Worm (Caenorhabditis elegans) whole organism, L2 larva: Measurements from ENCODE around the gene ppm-1.H.
A peak's percentile ranks its signal among the peaks of the same experiment; 100 is the strongest.

ENCODE experiments used
- C34F6.9 ChIP-seq: fragments of 150-350 bp; optimal IDR thresholded peaks from 2 replicates; lab custom pipeline; 2014; ENCODE audit warnings: missing biosample characterization, missing genetic modification characterization
- F13H6.1 ChIP-seq: sonication (generic microtip); optimal IDR thresholded peaks from 2 replicates; lab custom pipeline; 2016; ENCODE audit warnings: missing genetic modification characterization, missing compliant biosample characterization
- R02D3.7 ChIP-seq: fragments of 150-350 bp; optimal IDR thresholded peaks from 2 replicates; lab custom pipeline; 2014; ENCODE audit warnings: missing biosample characterization, missing genetic modification characterization
- Y55F3AM.14 ChIP-seq: fragments of 200-800 bp; sonication (Bioruptor generic); optimal IDR thresholded peaks from 2 replicates; lab custom pipeline; 2018; ENCODE audit warnings: mild to moderate bottlenecking, missing genetic modification characterization, missing compliant biosample characterization
- alr-1 ChIP-seq: fragments of 150-350 bp; optimal IDR thresholded peaks from 2 replicates; lab custom pipeline; 2014; ENCODE audit warnings: missing biosample characterization, missing genetic modification characterization
- aly-2 ChIP-seq: fragments of 150-350 bp; optimal IDR thresholded peaks from 2 replicates; lab custom pipeline; 2014; ENCODE audit warnings: missing biosample characterization, missing genetic modification characterization
- blmp-1 ChIP-seq: sonication (generic microtip); optimal IDR thresholded peaks from 2 replicates; lab custom pipeline; 2017; ENCODE audit warnings: missing genetic modification characterization, mild to moderate bottlenecking, missing compliant biosample characterization, antibody characterized with exemption, moderate library complexity; ENCODE audit not compliant: insufficient read depth
- ceh-82 ChIP-seq: fragments of 150-350 bp; optimal IDR thresholded peaks from 2 replicates; lab custom pipeline; 2014; ENCODE audit warnings: missing biosample characterization, missing genetic modification characterization
- dmd-4 ChIP-seq: sonication (generic microtip); optimal IDR thresholded peaks from 2 replicates; lab custom pipeline; 2017; ENCODE audit warnings: missing biosample characterization, missing genetic modification characterization
- elt-3 ChIP-seq: sonication (generic microtip); optimal IDR thresholded peaks from 2 replicates; lab custom pipeline; 2017; ENCODE audit warnings: missing biosample characterization, missing genetic modification characterization
- fos-1 ChIP-seq: fragments of 150-350 bp; optimal IDR thresholded peaks from 2 replicates; lab custom pipeline; 2014; ENCODE audit warnings: missing biosample characterization, missing genetic modification characterization
- gmeb-1 ChIP-seq: fragments of 150-350 bp; optimal IDR thresholded peaks from 2 replicates; lab custom pipeline; 2014; ENCODE audit warnings: missing biosample characterization, missing genetic modification characterization
- lin-13 ChIP-seq: fragments of 150-350 bp; optimal IDR thresholded peaks from 2 replicates; lab custom pipeline; 2014; ENCODE audit warnings: missing biosample characterization, missing genetic modification reagents, missing genetic modification characterization
- lin-39 ChIP-seq: fragments of 150-350 bp; optimal IDR thresholded peaks from 2 replicates; lab custom pipeline; 2014; ENCODE audit warnings: missing biosample characterization, missing genetic modification reagents, missing genetic modification characterization
- lsy-2 ChIP-seq, 2 experiments: fragments of 150-350 bp in 1 of 2; sonication (generic microtip) in 1 of 2; optimal IDR thresholded peaks; 2 replicates each; lab custom pipeline; 2014 to 2017; ENCODE audit warnings: missing biosample characterization in 2 of 2, missing genetic modification characterization in 2 of 2
- mbf-1 ChIP-seq: sonication (generic microtip); optimal IDR thresholded peaks from 2 replicates; lab custom pipeline; 2017; ENCODE audit warnings: missing biosample characterization, missing genetic modification characterization
- mdl-1 ChIP-seq, 2 experiments: fragments of 150-350 bp in 1 of 2; sonication (generic microtip) in 1 of 2; optimal IDR thresholded peaks; 2 replicates each; lab custom pipeline; 2017; ENCODE audit warnings: missing biosample characterization in 2 of 2, missing genetic modification characterization in 2 of 2
- nhr-10 ChIP-seq: sonication (generic microtip); optimal IDR thresholded peaks from 2 replicates; lab custom pipeline; 2017; ENCODE audit warnings: missing biosample characterization, missing genetic modification characterization
- nhr-11 ChIP-seq: fragments of 150-350 bp; optimal IDR thresholded peaks from 2 replicates; lab custom pipeline; 2014; ENCODE audit warnings: missing biosample characterization, missing genetic modification characterization
- nhr-129 ChIP-seq: fragments of 150-350 bp; optimal IDR thresholded peaks from 2 replicates; lab custom pipeline; 2014; ENCODE audit warnings: missing biosample characterization, missing genetic modification characterization
- nhr-21 ChIP-seq: fragments of 150-350 bp; optimal IDR thresholded peaks from 2 replicates; lab custom pipeline; 2014; ENCODE audit warnings: missing biosample characterization, missing genetic modification characterization
- nhr-23 ChIP-seq: fragments of 150-350 bp; optimal IDR thresholded peaks from 2 replicates; lab custom pipeline; 2014; ENCODE audit warnings: missing biosample characterization, missing genetic modification reagents, missing genetic modification characterization
- nhr-6 ChIP-seq: fragments of 150-350 bp; optimal IDR thresholded peaks from 2 replicates; lab custom pipeline; 2014; ENCODE audit warnings: missing biosample characterization, missing genetic modification characterization
- sem-4 ChIP-seq: fragments of 150-350 bp; optimal IDR thresholded peaks from 2 replicates; lab custom pipeline; 2014; ENCODE audit warnings: missing biosample characterization, missing genetic modification reagents, missing genetic modification characterization
- skn-1 ChIP-seq: sonication (generic microtip); optimal IDR thresholded peaks from 2 replicates; lab custom pipeline; 2017; ENCODE audit warnings: missing biosample characterization, missing genetic modification characterization
- sma-3 ChIP-seq: sonication (generic microtip); optimal IDR thresholded peaks from 2 replicates; lab custom pipeline; 2016; ENCODE audit warnings: missing genetic modification reagents, missing genetic modification characterization, missing compliant biosample characterization
- sma-9 ChIP-seq, 2 experiments: fragments of 150-350 bp in 1 of 2; sonication (generic microtip) in 1 of 2; optimal IDR thresholded peaks; 2 replicates each; lab custom pipeline; 2014 to 2016; ENCODE audit warnings: missing genetic modification characterization in 2 of 2, mild to moderate bottlenecking in 1 of 2, missing biosample characterization in 1 of 2, missing compliant biosample characterization in 1 of 2, missing genetic modification reagents in 1 of 2, moderate library complexity in 1 of 2
- snpc-4 ChIP-seq: fragments of 150-350 bp; optimal IDR thresholded peaks from 2 replicates; lab custom pipeline; 2014; ENCODE audit warnings: missing biosample characterization, missing genetic modification characterization
- unc-55 ChIP-seq: fragments of 150-350 bp; sonication (generic microtip); optimal IDR thresholded peaks from 3 replicates; lab custom pipeline; 2014; ENCODE audit warnings: missing biosample characterization, missing genetic modification reagents, missing genetic modification characterization
- unc-62 ChIP-seq: fragments of 150-350 bp; optimal IDR thresholded peaks from 2 replicates; lab custom pipeline; 2014; ENCODE audit warnings: missing biosample characterization, missing genetic modification reagents, missing genetic modification characterization
- zag-1 ChIP-seq: fragments of 150-350 bp; optimal IDR thresholded peaks from 2 replicates; lab custom pipeline; 2014; ENCODE audit warnings: missing biosample characterization, missing genetic modification characterization
- ztf-1 ChIP-seq: fragments of 200-800 bp; sonication (Bioruptor generic); conservative IDR thresholded peaks from 2 replicates; pipeline ENCODE4 v1.3.6; 2022; ENCODE audit warnings: missing genetic modification characterization, missing compliant biosample characterization
- ztf-11 ChIP-seq: sonication (generic microtip); optimal IDR thresholded peaks from 2 replicates; lab custom pipeline; 2017; ENCODE audit warnings: missing biosample characterization, missing genetic modification characterization
- ztf-4 ChIP-seq: fragments of 150-350 bp; optimal IDR thresholded peaks from 2 replicates; lab custom pipeline; 2014; ENCODE audit warnings: missing biosample characterization, missing genetic modification characterization

The ppm-1.H gene

DNA sequence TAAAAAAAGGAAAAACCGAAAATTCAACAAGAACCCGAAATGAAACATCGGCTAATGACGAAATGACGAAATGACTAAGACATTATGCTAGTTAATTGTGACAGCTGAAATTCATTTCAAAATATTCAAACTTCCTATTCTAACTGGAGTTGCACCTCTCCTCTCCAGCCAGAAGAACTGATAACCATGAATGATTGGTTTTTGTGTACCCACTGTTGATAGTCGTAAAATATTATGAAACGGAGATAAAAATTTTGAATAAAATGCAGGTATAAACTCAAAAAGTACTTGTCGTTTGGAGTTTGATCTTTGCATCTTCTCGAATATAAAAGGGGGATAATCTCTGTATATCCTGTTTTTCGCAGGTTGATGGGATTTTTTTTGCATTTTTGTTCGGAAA, 34.8 kb upstream of the ppm-1.H start:
- TF ChIP-seq R02D3.7 (tag; lab: Kevin White, UChicago) (no peak), fos-1 (peak; percentile 60)
- TF ChIP-seq, all 48 proteins: peak for 1

DNA sequence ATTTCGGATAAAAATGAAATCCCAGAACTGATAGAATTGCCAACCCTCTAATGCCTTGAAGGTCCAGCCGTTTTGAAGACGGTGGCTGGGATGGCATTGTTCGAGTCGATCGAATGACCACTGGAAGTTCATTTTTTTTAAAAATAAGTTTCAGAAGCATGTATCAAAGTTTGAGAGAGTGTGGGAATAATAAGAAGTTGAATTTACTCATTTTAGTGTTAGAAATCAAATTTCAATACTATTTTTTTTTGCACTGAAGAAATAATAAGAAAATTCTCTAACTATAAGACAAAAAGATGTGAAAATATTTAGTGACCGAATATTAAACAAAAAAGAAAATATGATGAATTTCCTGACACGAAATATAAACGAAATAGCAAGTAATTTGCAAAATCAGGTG, 33.0 kb upstream of the ppm-1.H start, which contains the start of gene oac-59:
oac-59 (minus strand) TSS at position 101 of the 400 bp plus-strand sequence.
- TF ChIP-seq mdl-1 (tag; optimal IDR thresholded peaks at IDR 0.05; lab: Kevin White, UChicago) (no peak), nhr-10 (tag; lab: Kevin White, UChicago) (no peak), nhr-23 (no peak), F13H6.1 (tag; lab: Kevin White, UChicago) (no peak), ceh-82 (tag; lab: Kevin White, UChicago) (no peak), nhr-21 (tag; lab: Kevin White, UChicago) (no peak), elt-3 (tag; lab: Kevin White, UChicago) (no peak), blmp-1 (tag; lab: Kevin White, UChicago) (no peak), dmd-4 (tag; lab: Kevin White, UChicago) (no peak), ztf-1 (GFP tag; lab: Robert Waterston, UW) (no peak)
- TF ChIP-seq, all 48 proteins: peak for 0

DNA sequence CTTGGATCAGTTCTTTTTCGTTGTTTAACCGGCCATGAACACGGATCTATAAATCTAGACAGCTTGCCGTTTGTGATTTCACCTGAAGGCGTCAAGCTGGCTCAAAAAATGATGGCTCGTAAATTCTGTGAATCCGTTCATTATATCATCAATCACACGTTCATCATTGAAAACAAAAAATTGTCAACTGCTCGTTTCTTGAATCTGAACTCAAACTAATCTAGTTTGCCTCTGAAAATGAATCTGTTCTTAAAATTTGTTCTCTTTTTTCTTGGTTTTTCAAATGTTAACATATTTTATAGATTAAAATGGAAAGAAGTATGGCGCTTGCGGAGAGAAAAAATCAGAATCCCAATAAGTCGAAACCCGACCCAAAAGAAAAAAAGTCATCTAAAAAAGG, 22.6 kb upstream of the ppm-1.H start, which contains the start of gene C42C1.8:
C42C1.8 (plus strand) TSS at position 301 of the 400 bp plus-strand sequence.
- TF ChIP-seq lsy-2 (tag; optimal IDR thresholded peaks at IDR 0.05; lab: Kevin White, UChicago) = no peak
- TF ChIP-seq snpc-4 (tag; lab: Kevin White, UChicago) = no peak
- no peak for TF ChIP-seq nhr-6 (tag; lab: Kevin White, UChicago)
- no peak for TF ChIP-seq mdl-1 (tag; optimal IDR thresholded peaks at IDR 0.05; lab: Kevin White, UChicago)
- no peak for TF ChIP-seq zag-1

DNA sequence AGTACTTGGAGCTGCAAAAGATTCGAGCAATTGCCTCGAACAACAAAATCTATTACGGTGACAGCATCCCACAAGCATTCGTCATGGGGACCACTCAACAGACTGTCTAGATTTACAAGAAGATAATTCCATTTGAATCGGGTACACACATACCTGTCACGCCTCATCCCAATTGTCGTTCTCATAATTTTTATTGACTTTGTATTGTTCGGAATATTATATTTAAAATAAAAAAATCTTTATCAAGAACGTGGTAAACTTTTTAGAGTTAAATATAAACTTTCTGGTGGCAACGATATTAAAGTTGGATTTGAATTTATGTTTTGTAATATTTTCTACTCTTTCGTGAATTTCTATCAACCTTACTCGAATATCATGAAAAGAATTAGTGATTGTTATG, 21.0 kb upstream of the ppm-1.H start, which contains the start of gene C42C1.9:
C42C1.9 (plus strand) TSS at position 301 of the 400 bp plus-strand sequence.
- TF ChIP-seq aly-2 (tag; lab: Kevin White, UChicago) (no peak), fos-1 (no peak), ztf-11 (tag; lab: Kevin White, UChicago) (no peak), ceh-82 (tag; lab: Kevin White, UChicago) (no peak), nhr-6 (tag; lab: Kevin White, UChicago) (no peak), nhr-129 (tag; lab: Kevin White, UChicago) (no peak), F13H6.1 (tag; lab: Kevin White, UChicago) (no peak), skn-1 (tag; lab: Kevin White, UChicago) (no peak), unc-55 (GFP tag; lab: Kevin White, UChicago) (no peak), dmd-4 (tag; lab: Kevin White, UChicago) (no peak), unc-62 (no peak), Y55F3AM.14 (GFP tag; lab: Kevin White, UChicago) (no peak), mbf-1 (tag; lab: Kevin White, UChicago) (no peak), sem-4 (tag; lab: Kevin White, UChicago) (no peak), sma-3 (GFP tag; lab: Kevin White, UChicago) (no peak), sma-9 (GFP tag; optimal IDR thresholded peaks at IDR 0.05; lab: Kevin White, UChicago) (no peak), sma-9 (tag; optimal IDR thresholded peaks at IDR 0.05; lab: Kevin White, UChicago) (no peak)
- TF ChIP-seq, all 48 proteins: peak for 0

- TF ChIP-seq zag-1 (no peak), unc-55 (GFP tag; lab: Kevin White, UChicago) (no peak), elt-3 (tag; lab: Kevin White, UChicago) (no peak), fos-1 (no peak), C34F6.9 (tag; lab: Kevin White, UChicago) (no peak), gmeb-1 (no peak), sma-3 (GFP tag; lab: Kevin White, UChicago) (no peak), nhr-21 (tag; lab: Kevin White, UChicago) (no peak), lin-13 (GFP tag; lab: Kevin White, UChicago) (no peak), mdl-1 (tag; optimal IDR thresholded peaks at IDR 0.05; lab: Kevin White, UChicago) (no peak), unc-62 (no peak), nhr-10 (tag; lab: Kevin White, UChicago) (no peak), lin-39 (no peak), alr-1 (no peak), ztf-4 (tag; lab: Kevin White, UChicago) (no peak), blmp-1 (tag; lab: Kevin White, UChicago) (no peak), R02D3.7 (tag; lab: Kevin White, UChicago) (no peak), ztf-1 (GFP tag; lab: Robert Waterston, UW) (no peak), nhr-11 (no peak), ztf-11 (tag; lab: Kevin White, UChicago) (no peak)
These were observed 19.5 kb upstream of the ppm-1.H start, which contains the start of gene erl-1 for ce11 chrIV:12287628-12288027. erl-1 (plus strand) TSS chrIV:12287928.
